Fruit fly (Drosophila melanogaster) whole organism, wandering third instar larva: ENCODE measurements around the gene Mst36Fb.

Source experiments
- Abd-B ChIP-seq: fragments of >200 bp; optimal IDR thresholded peaks from 2 replicates; lab custom pipeline; 2017; ENCODE audit warnings: missing biosample characterization, missing genetic modification characterization
- CG32264 ChIP-seq: fragments of 200-800 bp; sonication (Bioruptor generic); optimal IDR thresholded peaks from 2 replicates; lab custom pipeline; 2016; ENCODE audit warnings: missing biosample characterization, missing genetic modification characterization
- CG9705 ChIP-seq: fragments of 200-800 bp; sonication (Bioruptor generic); optimal IDR thresholded peaks from 2 replicates; lab custom pipeline; 2018; ENCODE audit warnings: missing biosample characterization, mild to moderate bottlenecking, missing genetic modification characterization
- CrebA ChIP-seq: fragments of 200-800 bp; sonication (Bioruptor generic); optimal IDR thresholded peaks from 2 replicates; lab custom pipeline; 2016; ENCODE audit warnings: missing biosample characterization, mild to moderate bottlenecking, missing genetic modification characterization, borderline replicate concordance
- Dfd ChIP-seq: fragments of >200 bp; optimal IDR thresholded peaks from 2 replicates; lab custom pipeline; 2017; ENCODE audit warnings: missing biosample characterization, missing genetic modification characterization
- Dif ChIP-seq: fragments of 200-275, 200-300 bp; sonication (Bioruptor generic); optimal IDR thresholded peaks from 2 replicates; lab custom pipeline; 2018; ENCODE audit warnings: missing biosample characterization, missing genetic modification characterization; ENCODE audit not compliant: partially characterized antibody
- GATAd ChIP-seq: sonication (Bioruptor generic); optimal IDR thresholded peaks from 2 replicates; lab custom pipeline; 2016; ENCODE audit warnings: missing biosample characterization, missing genetic modification characterization
- HLH106 ChIP-seq: fragments of 200-800 bp; optimal IDR thresholded peaks from 3 replicates; lab custom pipeline; 2019; ENCODE audit warnings: missing biosample characterization, mild to moderate bottlenecking, missing genetic modification characterization, moderate library complexity
- Hnf4 ChIP-seq: fragments of 200-800 bp; sonication (Bioruptor generic); optimal IDR thresholded peaks from 2 replicates; lab custom pipeline; 2016; ENCODE audit warnings: missing biosample characterization, mild to moderate bottlenecking, missing genetic modification characterization
- Hr78 ChIP-seq: fragments of >200 bp; optimal IDR thresholded peaks from 2 replicates; lab custom pipeline; 2017; ENCODE audit warnings: missing biosample characterization, missing genetic modification characterization
- Hr83 ChIP-seq: fragments of 200-300 bp; sonication (Bioruptor generic); optimal IDR thresholded peaks from 2 replicates; lab custom pipeline; 2016; ENCODE audit warnings: missing biosample characterization, mild to moderate bottlenecking, missing genetic modification characterization, moderate library complexity; ENCODE audit not compliant: poor library complexity, severe bottlenecking
- Jra ChIP-seq: sonication (Bioruptor generic); optimal IDR thresholded peaks from 2 replicates; lab custom pipeline; 2016; ENCODE audit warnings: missing biosample characterization, missing genetic modification characterization
- Mio ChIP-seq: sonication (Bioruptor generic); optimal IDR thresholded peaks from 2 replicates; lab custom pipeline; 2016; ENCODE audit warnings: missing biosample characterization, missing genetic modification characterization
- Myc ChIP-seq: fragments of >200 bp; optimal IDR thresholded peaks from 2 replicates; lab custom pipeline; 2017
- N ChIP-seq: fragments of >200 bp; optimal IDR thresholded peaks from 2 replicates; lab custom pipeline; 2018; ENCODE audit warnings: missing biosample characterization, missing external identifiers, missing genetic modification characterization
- OdsH ChIP-seq: fragments of 200-800 bp; sonication (Bioruptor generic); optimal IDR thresholded peaks from 2 replicates; lab custom pipeline; 2016; ENCODE audit warnings: missing biosample characterization, mild to moderate bottlenecking, missing genetic modification characterization
- Rel ChIP-seq, 2 experiments: fragments of 200-800 bp; sonication (Bioruptor generic) in 1 of 2; optimal IDR thresholded peaks; 2 replicates in 1 of 2; 3 replicates in 1 of 2; lab custom pipeline; 2016 to 2019; ENCODE audit warnings: mild to moderate bottlenecking in 2 of 2, missing biosample characterization in 2 of 2, missing genetic modification characterization in 2 of 2, moderate library complexity in 1 of 2
- Sp1 ChIP-seq: fragments of 200-800 bp; sonication (Bioruptor generic); optimal IDR thresholded peaks from 3 replicates; lab custom pipeline; 2019; ENCODE audit warnings: missing biosample characterization, mild to moderate bottlenecking, missing genetic modification characterization, moderate library complexity
- Vsx2 ChIP-seq: fragments of 200-300, 225-300 bp; sonication (Bioruptor generic); optimal IDR thresholded peaks from 2 replicates; lab custom pipeline; 2018; ENCODE audit warnings: missing biosample characterization, missing genetic modification characterization; ENCODE audit not compliant: partially characterized antibody
- br ChIP-seq: fragments of 200-800 bp; sonication (Bioruptor generic); optimal IDR thresholded peaks from 2 replicates; lab custom pipeline; 2016; ENCODE audit warnings: missing biosample characterization, missing genetic modification characterization
- brk ChIP-seq: fragments of 200-800 bp; sonication (Bioruptor generic); optimal IDR thresholded peaks from 2 replicates; lab custom pipeline; 2016; ENCODE audit warnings: missing biosample characterization, mild to moderate bottlenecking, missing genetic modification characterization
- dl ChIP-seq, 2 experiments: fragments of 175-275, 200-275 bp in 1 of 2; fragments of 200-275 bp in 1 of 2; sonication (Bioruptor generic); optimal IDR thresholded peaks; lab custom pipeline; 2018; ENCODE audit warnings: mild to moderate bottlenecking in 2 of 2, missing biosample characterization in 2 of 2, missing genetic modification characterization in 2 of 2, moderate library complexity in 2 of 2; ENCODE audit not compliant: partially characterized antibody in 2 of 2, insufficient read depth in 1 of 2
- dmrt93B ChIP-seq: fragments of 200-800 bp; sonication (Bioruptor generic); optimal IDR thresholded peaks from 2 replicates; lab custom pipeline; 2018; ENCODE audit warnings: missing biosample characterization, mild to moderate bottlenecking, missing genetic modification characterization
- dsf ChIP-seq: sonication (Bioruptor generic); optimal IDR thresholded peaks from 2 replicates; lab custom pipeline; 2016; ENCODE audit warnings: missing biosample characterization, missing genetic modification characterization, borderline replicate concordance
- ey ChIP-seq: fragments of 200-800 bp; sonication (Bioruptor generic); optimal IDR thresholded peaks from 2 replicates; lab custom pipeline; 2016; ENCODE audit warnings: missing biosample characterization, missing genetic modification characterization
- foxo ChIP-seq, 2 experiments: fragments of 200-800 bp; sonication (Bioruptor generic); optimal IDR thresholded peaks; 2 replicates in 1 of 2; 3 replicates in 1 of 2; lab custom pipeline; 2016 to 2017; ENCODE audit warnings: missing biosample characterization in 2 of 2, missing genetic modification characterization in 2 of 2
- fru ChIP-seq: fragments of 200-800 bp; sonication (Bioruptor generic); optimal IDR thresholded peaks from 3 replicates; lab custom pipeline; 2016; ENCODE audit warnings: missing biosample characterization, mild to moderate bottlenecking, missing genetic modification characterization
- h ChIP-seq: fragments of 200-800 bp; sonication (Bioruptor generic); optimal IDR thresholded peaks from 3 replicates; lab custom pipeline; 2016; ENCODE audit warnings: missing biosample characterization, mild to moderate bottlenecking, missing genetic modification characterization
- jim ChIP-seq: fragments of 175-275, 200-325 bp; sonication (Bioruptor generic); optimal IDR thresholded peaks from 2 replicates; lab custom pipeline; 2016; ENCODE audit warnings: missing biosample characterization, mild to moderate bottlenecking, missing genetic modification characterization
- lola ChIP-seq: fragments of >200 bp; optimal IDR thresholded peaks from 2 replicates; lab custom pipeline; 2017; ENCODE audit warnings: missing biosample characterization, missing genetic modification characterization
- pan ChIP-seq: fragments of >200 bp; optimal IDR thresholded peaks from 2 replicates; lab custom pipeline; 2017
- psq ChIP-seq: fragments of 200-800 bp; sonication (Bioruptor generic); optimal IDR thresholded peaks from 3 replicates; lab custom pipeline; 2017; ENCODE audit warnings: missing biosample characterization, mild to moderate bottlenecking, missing genetic modification characterization, moderate library complexity
- rgr ChIP-seq: fragments of 200-800 bp; sonication (Bioruptor generic); optimal IDR thresholded peaks from 3 replicates; lab custom pipeline; 2016; ENCODE audit warnings: missing biosample characterization, mild to moderate bottlenecking, missing genetic modification characterization
- sage ChIP-seq: fragments of 200-800 bp; sonication (Bioruptor generic); optimal IDR thresholded peaks from 2 replicates; lab custom pipeline; 2016; ENCODE audit warnings: missing biosample characterization, mild to moderate bottlenecking, missing genetic modification characterization
- sv ChIP-seq: fragments of 200-800 bp; sonication (Bioruptor generic); optimal IDR thresholded peaks from 3 replicates; lab custom pipeline; 2016; ENCODE audit warnings: missing biosample characterization, missing genetic modification characterization
- tai ChIP-seq: sonication (Bioruptor generic); optimal IDR thresholded peaks from 2 replicates; lab custom pipeline; 2016; ENCODE audit warnings: missing biosample characterization, missing genetic modification characterization
- usp ChIP-seq: fragments of >200 bp; optimal IDR thresholded peaks from 2 replicates; lab custom pipeline; 2017; ENCODE audit warnings: missing biosample characterization, missing genetic modification characterization
- woc ChIP-seq: sonication (Bioruptor generic); optimal IDR thresholded peaks from 2 replicates; lab custom pipeline; 2016; ENCODE audit warnings: missing biosample characterization, mild to moderate bottlenecking, missing genetic modification characterization

The Mst36Fb gene

dm6 chr2L:18629144-18629543, 45.8 kb downstream of the Mst36Fb start:
- TF ChIP-seq dl (GFP tag; optimal IDR thresholded peaks at IDR 0.05; lab: Kevin White, UChicago; ENCODE audit: insufficient read depth in 1 of 2, partially characterized antibody in 2 of 2): no peak
- TF ChIP-seq Rel (GFP tag; optimal IDR thresholded peaks at IDR 0.05; lab: Kevin White, UChicago): no peak
- TF ChIP-seq Rel (tag; optimal IDR thresholded peaks at IDR 0.05; lab: Kevin White, UChicago): peak; percentile 36
- TF ChIP-seq, all 38 proteins: peak for 1

DNA sequence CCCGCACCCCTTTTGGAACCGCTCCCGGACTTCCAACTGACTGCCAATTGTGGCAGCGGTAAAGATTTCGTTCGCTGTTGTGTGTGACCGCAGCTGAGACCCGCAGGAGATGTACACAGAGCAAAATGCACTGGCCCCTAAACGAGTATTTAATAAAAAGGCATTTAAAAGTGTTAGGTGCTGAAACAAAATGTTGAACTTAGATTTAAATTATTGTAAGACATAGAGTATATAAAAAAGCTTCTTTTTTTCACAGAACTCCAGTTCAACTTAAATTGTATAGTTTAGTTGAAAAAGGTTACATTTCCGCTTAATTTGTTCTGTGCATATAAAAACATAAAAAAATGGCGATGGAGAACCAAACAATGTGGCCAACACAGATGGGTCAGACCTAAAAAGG, 46.8 kb downstream of the Mst36Fb start:
- TF ChIP-seq HLH106 (peak; percentile 54), OdsH (GFP tag; lab: Kevin White, UChicago) (peak; percentile 56), woc (GFP tag; lab: Kevin White, UChicago) (peak; percentile 42), Hnf4 (GFP tag; lab: Kevin White, UChicago) (peak; percentile 41), dmrt93B (GFP tag; lab: Kevin White, UChicago) (peak; percentile 39), Sp1 (GFP tag; lab: Kevin White, UChicago) (peak; percentile 64), psq (peak; percentile 59), br (GFP tag; lab: Kevin White, UChicago) (peak; percentile 64), Dfd (GFP tag; lab: Kevin White, UChicago) (no peak), N (GFP tag; lab: Kevin White, UChicago) (no peak), Myc (lab: Kevin White, UChicago) (no peak), Dif (GFP tag; lab: Kevin White, UChicago) (no peak), foxo (GFP tag; optimal IDR thresholded peaks at IDR 0.05; lab: Kevin White, UChicago) (peak in 1 of 2 experiments; percentile 78), rgr (GFP tag; lab: Kevin White, UChicago) (peak; percentile 58), fru (GFP tag; lab: Kevin White, UChicago) (peak; percentile 81), ey (GFP tag; lab: Kevin White, UChicago) (peak; percentile 70), h (GFP tag; lab: Kevin White, UChicago) (peak; percentile 64)

DNA sequence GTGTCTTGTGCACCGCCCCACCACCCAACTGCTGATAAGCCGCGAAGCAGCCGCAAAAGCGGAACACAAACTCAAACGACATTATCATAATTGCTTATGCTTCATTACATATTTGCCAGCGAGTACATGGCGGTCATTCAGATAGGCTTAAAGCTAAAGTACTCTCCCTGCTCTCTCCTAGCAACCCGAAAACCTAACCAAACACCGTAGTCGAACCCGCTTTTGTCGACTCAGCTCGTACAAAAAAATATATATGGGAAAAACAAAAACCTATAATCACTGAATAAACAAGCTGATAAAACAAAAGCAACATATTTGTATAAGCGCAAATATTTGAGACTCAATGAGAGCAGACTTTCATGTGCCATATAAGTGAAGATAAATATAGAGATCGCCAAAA, 47.9 kb downstream of the Mst36Fb start:
- TF ChIP-seq brk (GFP tag; lab: Kevin White, UChicago) (peak; percentile 87), OdsH (GFP tag; lab: Kevin White, UChicago) (peak; percentile 91), Sp1 (GFP tag; lab: Kevin White, UChicago) (peak; percentile 69), sage (GFP tag; lab: Kevin White, UChicago) (peak; percentile 61), CrebA (GFP tag; lab: Kevin White, UChicago) (peak; percentile 69), lola (no peak), Dfd (GFP tag; lab: Kevin White, UChicago) (no peak), psq (peak; percentile 67), fru (GFP tag; lab: Kevin White, UChicago) (peak; percentile 79), dsf (GFP tag; lab: Kevin White, UChicago) (peak; percentile 46), woc (GFP tag; lab: Kevin White, UChicago) (peak; percentile 10), sv (GFP tag; lab: Kevin White, UChicago) (peak; percentile 72), Myc (lab: Kevin White, UChicago) (no peak), Vsx2 (no peak), Dif (GFP tag; lab: Kevin White, UChicago) (no peak), pan (lab: Kevin White, UChicago) (no peak), N (GFP tag; lab: Kevin White, UChicago) (no peak), Hr78 (no peak), ey (GFP tag; lab: Kevin White, UChicago) (peak; percentile 63), Abd-B (GFP tag; lab: Kevin White, UChicago) (no peak), dmrt93B (GFP tag; lab: Kevin White, UChicago) (peak; percentile 38), h (GFP tag; lab: Kevin White, UChicago) (peak; percentile 92), CG32264 (GFP tag; lab: Kevin White, UChicago) (peak; percentile 78), tai (GFP tag; lab: Kevin White, UChicago) (peak; percentile 84), Rel (GFP tag; optimal IDR thresholded peaks at IDR 0.05; lab: Kevin White, UChicago) (peak; percentile 37), Rel (tag; optimal IDR thresholded peaks at IDR 0.05; lab: Kevin White, UChicago) (peak; percentile 61), jim (GFP tag; lab: Kevin White, UChicago) (peak; percentile 82), Jra (GFP tag; lab: Kevin White, UChicago) (peak; percentile 78), Mio (no peak), Hr83 (peak; percentile 95), foxo (GFP tag; optimal IDR thresholded peaks at IDR 0.05; lab: Kevin White, UChicago) (peak; percentile 26 to 76), Hnf4 (GFP tag; lab: Kevin White, UChicago) (peak; percentile 90), br (GFP tag; lab: Kevin White, UChicago) (peak; percentile 84), rgr (GFP tag; lab: Kevin White, UChicago) (peak; percentile 92), usp (GFP tag; lab: Kevin White, UChicago) (no peak), dl (GFP tag; optimal IDR thresholded peaks at IDR 0.05; lab: Kevin White, UChicago; ENCODE audit: insufficient read depth in 1 of 2, partially characterized antibody in 2 of 2) (no peak), HLH106 (peak; percentile 45), GATAd (GFP tag; lab: Kevin White, UChicago) (no peak), CG9705 (GFP tag; lab: Kevin White, UChicago) (peak; percentile 14)
